Fruit fly (Drosophila melanogaster): Measurements from ENCODE around the gene SpdS.

SpdS gene

DNA sequence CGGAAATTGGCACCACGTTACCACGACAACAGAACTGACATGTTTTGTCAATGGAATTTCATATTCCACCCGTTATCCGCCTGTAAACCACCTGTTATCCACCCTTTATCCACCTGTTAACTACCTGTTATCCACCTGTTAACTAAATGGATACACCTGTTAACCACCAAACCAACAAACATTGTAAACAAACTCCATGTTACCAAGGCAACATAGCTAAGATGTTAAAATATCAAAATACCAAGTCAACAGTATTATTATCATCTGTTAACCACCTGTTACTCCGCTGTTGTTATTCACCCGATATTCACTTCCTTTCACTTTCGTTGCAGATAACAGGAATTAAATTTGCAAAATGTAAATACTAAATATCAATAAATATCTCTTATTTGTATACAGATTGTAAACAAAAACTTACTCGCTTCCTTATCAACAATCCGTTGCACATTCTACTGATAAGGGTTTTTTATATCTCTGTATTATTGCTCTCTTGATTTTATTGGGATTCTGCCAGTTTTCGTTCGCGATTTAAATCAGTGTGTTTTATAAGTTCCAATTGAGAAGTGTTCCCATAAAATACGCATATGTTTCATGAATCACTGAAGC is 43.6 kb downstream of the SpdS start, which contains the start of gene Nepl12:
TSS of gene Nepl12 (plus strand) at position 556 of the 606 bp plus-strand sequence.
- no peak for TF ChIP-seq bab1 (GFP tag; optimal IDR thresholded peaks at IDR 0.05)
- peak; percentile 3 for TF ChIP-seq ovo (GFP tag; optimal IDR thresholded peaks at IDR 0.05)
- TF ChIP-seq CG12768 (GFP tag; optimal IDR thresholded peaks at IDR 0.05) = peak; percentile 63
- TF ChIP-seq cic (GFP tag; optimal IDR thresholded peaks at IDR 0.05) = peak; percentile 80
- TF ChIP-seq Mnt (GFP tag; optimal IDR thresholded peaks at IDR 0.05) = peak; percentile 5
- no peak for TF ChIP-seq cnc (optimal IDR thresholded peaks at IDR 0.05)
- TF ChIP-seq Crg-1 (GFP tag; optimal IDR thresholded peaks at IDR 0.05) = no peak
- TF ChIP-seq pad (GFP tag; optimal IDR thresholded peaks at IDR 0.05) = peak; percentile 7

DNA sequence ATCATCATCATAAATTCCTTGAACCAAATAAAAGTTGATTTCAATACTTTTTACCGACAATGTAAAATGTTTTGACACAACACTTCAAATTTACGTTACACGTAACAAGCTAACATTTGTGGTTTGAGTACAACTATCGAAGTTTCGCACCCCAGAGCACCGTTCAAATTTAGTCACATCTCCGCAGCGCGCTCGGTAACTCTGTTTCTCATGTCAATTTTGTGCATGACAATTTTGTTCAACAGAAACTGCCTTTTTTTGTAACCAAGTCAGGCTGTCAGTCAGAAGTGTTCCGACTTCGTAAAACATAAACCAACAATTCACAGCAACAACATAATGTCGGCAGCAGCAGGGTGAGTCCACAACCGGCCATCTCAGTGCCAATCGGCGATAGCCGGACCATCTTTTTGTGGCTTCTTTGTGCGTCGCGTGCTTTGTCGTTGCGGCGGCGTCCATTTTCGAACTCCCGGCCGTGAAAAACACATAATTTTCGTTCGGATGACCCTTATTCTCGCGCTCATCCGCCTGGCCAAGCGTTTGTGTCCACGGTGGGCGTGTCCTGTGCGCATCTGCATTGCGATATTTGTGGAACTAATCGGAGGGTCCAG is 46.4 kb downstream of the SpdS start, which contains the start of gene p23:
TSS of gene p23 (plus strand) at position 194 of the 608 bp plus-strand sequence.
- TF ChIP-seq toe (GFP tag; optimal IDR thresholded peaks at IDR 0.05) (no peak), CG14711 (tag; optimal IDR thresholded peaks at IDR 0.05) (peak; percentile 88), CG11617 (GFP tag; optimal IDR thresholded peaks at IDR 0.05) (no peak), pad (GFP tag; optimal IDR thresholded peaks at IDR 0.05) (peak; percentile 4), kay (GFP tag; ENCODE audit: borderline replicate concordance) (no peak), cnc (optimal IDR thresholded peaks at IDR 0.05) (no peak), tj (GFP tag; optimal IDR thresholded peaks at IDR 0.05) (no peak), ovo (GFP tag; optimal IDR thresholded peaks at IDR 0.05) (peak; percentile 18), cic (GFP tag; optimal IDR thresholded peaks at IDR 0.05) (no peak), bab1 (GFP tag; optimal IDR thresholded peaks at IDR 0.05) (peak; percentile 61), CG7045 (GFP tag; optimal IDR thresholded peaks at IDR 0.05) (no peak), Mnt (GFP tag; optimal IDR thresholded peaks at IDR 0.05) (peak; percentile 39), CG1620 (GFP tag; optimal IDR thresholded peaks at IDR 0.05) (peak; percentile 49), CG33017 (tag; optimal IDR thresholded peaks at IDR 0.05) (no peak), CG5204 (GFP tag; optimal IDR thresholded peaks at IDR 0.05) (no peak), CG12768 (GFP tag; optimal IDR thresholded peaks at IDR 0.05) (no peak), CG7101 (tag; optimal IDR thresholded peaks at IDR 0.05) (peak; percentile 12), Hr96 (GFP tag; optimal IDR thresholded peaks at IDR 0.05) (no peak), Crg-1 (GFP tag; optimal IDR thresholded peaks at IDR 0.05) (no peak), Clk (GFP tag; optimal IDR thresholded peaks at IDR 0.05) (no peak)

- TF ChIP-seq kay (GFP tag; ENCODE audit: borderline replicate concordance) (no peak), CG14711 (tag; optimal IDR thresholded peaks at IDR 0.05) (peak; percentile 89)
Measured at dm6 chr3R:9679746-9680145, 48.3 kb downstream of the SpdS start, which contains the start of gene nmdyn-D7. Gene nmdyn-D7, plus strand, starts transcription at chr3R:9679939.

Data from whole organism, adult.